Fruit fly (Drosophila melanogaster): ENCODE results near the gene Tdh.
A peak's percentile ranks its signal among the peaks of the same experiment; 100 is the strongest.

Tdh gene

DNA sequence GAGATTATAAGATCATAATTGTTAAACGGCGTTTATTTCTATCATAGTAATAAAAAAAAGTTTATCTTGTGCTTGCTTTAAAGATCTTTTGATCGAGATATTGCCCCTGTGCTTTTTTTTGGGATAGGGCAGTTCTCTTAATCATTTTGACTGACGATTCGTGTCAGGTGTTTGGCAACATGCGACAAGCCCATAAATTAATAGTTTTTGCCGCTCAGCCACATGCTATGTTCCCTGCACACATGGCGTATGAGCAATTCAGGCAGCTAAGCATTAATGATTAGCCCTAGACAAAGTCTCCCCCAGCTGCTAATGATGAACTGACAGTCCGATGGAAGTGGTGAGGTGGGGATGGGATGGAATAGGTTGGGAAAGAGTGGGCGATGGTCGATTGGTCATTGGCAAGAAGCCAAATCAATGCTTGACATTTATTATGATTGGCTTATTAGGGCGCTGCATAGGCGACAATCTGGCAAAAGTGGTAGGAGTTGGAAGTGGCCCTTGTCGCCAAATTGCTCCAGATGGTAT is 25.8 kb upstream of the Tdh start:
- no peak for TF ChIP-seq CG12768 (GFP tag; optimal IDR thresholded peaks at IDR 0.05)
- TF ChIP-seq CG11617 (GFP tag; optimal IDR thresholded peaks at IDR 0.05) = no peak
- no peak for TF ChIP-seq toe (GFP tag; optimal IDR thresholded peaks at IDR 0.05)
- no peak for TF ChIP-seq CG33017 (tag; optimal IDR thresholded peaks at IDR 0.05)
- no peak for TF ChIP-seq Mnt (GFP tag; optimal IDR thresholded peaks at IDR 0.05)
- TF ChIP-seq Clk (GFP tag; optimal IDR thresholded peaks at IDR 0.05) = no peak
- no peak for TF ChIP-seq CG7045 (GFP tag; optimal IDR thresholded peaks at IDR 0.05)
- TF ChIP-seq cic (GFP tag; optimal IDR thresholded peaks at IDR 0.05) = no peak
- no peak for TF ChIP-seq pad (GFP tag; optimal IDR thresholded peaks at IDR 0.05)
- no peak for TF ChIP-seq bab1 (GFP tag; optimal IDR thresholded peaks at IDR 0.05)
- no peak for TF ChIP-seq Crg-1 (GFP tag; optimal IDR thresholded peaks at IDR 0.05)
- TF ChIP-seq CG7101 (tag; optimal IDR thresholded peaks at IDR 0.05) = no peak
- no peak for TF ChIP-seq CG5204 (GFP tag; optimal IDR thresholded peaks at IDR 0.05)
- no peak for TF ChIP-seq kay (GFP tag; ENCODE audit: borderline replicate concordance)
- no peak for TF ChIP-seq Hr96 (GFP tag; optimal IDR thresholded peaks at IDR 0.05)
- TF ChIP-seq cnc (optimal IDR thresholded peaks at IDR 0.05) = no peak
- no peak for TF ChIP-seq tj (GFP tag; optimal IDR thresholded peaks at IDR 0.05)

DNA sequence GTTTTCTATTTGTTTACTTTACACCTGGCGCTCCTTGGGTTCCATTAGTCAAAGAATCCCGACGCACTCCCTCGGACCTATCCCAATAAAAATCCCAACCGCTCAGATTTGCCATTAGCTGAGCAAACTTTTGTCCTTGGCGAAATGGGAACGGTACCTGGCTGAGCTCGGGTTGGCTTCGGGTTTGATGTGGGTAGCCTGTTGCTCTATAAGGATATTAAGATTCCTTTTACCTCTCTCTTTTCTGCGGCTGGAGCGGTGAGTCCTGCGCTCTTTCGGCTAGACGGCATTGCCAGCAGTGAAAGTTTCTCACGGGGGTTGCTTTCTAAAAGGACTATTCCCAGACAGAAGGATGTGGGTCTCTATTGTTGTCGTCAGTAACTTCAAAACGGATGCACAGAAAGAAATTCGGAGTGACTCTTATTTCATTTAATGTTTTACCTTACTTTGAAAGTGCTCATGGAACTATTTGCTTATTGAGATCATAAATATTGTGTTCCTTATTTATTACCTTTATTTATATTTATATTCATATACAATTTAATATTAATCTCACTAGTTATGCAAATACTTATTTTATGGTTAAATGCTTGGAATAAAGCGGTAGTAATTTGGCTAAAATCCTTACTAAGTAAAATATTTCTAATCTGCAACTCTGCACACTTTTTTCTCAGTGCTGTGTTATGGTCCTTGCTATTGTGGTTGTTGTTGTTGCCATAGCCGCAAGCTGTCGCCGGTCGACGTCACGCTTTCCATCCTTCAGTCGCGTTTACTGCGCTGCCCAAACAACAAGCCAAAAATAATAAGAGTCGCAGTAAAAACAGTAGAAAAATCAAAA is 24.9 kb upstream of the Tdh start, which contains the start of gene CG5910:
CG5910 (plus strand) TSS at position 788 of the 838 bp plus-strand sequence.
- TF ChIP-seq Crg-1 (GFP tag; optimal IDR thresholded peaks at IDR 0.05) (no peak), ovo (GFP tag; optimal IDR thresholded peaks at IDR 0.05) (no peak), cic (GFP tag; optimal IDR thresholded peaks at IDR 0.05) (no peak), Hr96 (GFP tag; optimal IDR thresholded peaks at IDR 0.05) (no peak), CG11617 (GFP tag; optimal IDR thresholded peaks at IDR 0.05) (no peak), CG7045 (GFP tag; optimal IDR thresholded peaks at IDR 0.05) (peak; percentile 7), Mnt (GFP tag; optimal IDR thresholded peaks at IDR 0.05) (no peak), CG14711 (tag; optimal IDR thresholded peaks at IDR 0.05) (peak; percentile 18)

- TF ChIP-seq pad (GFP tag; optimal IDR thresholded peaks at IDR 0.05) (no peak), bab1 (GFP tag; optimal IDR thresholded peaks at IDR 0.05) (no peak), cic (GFP tag; optimal IDR thresholded peaks at IDR 0.05) (no peak)
Observed at dm6 chr3L:20442674-20443313, 23.9 kb upstream of the Tdh start.

dm6 chr3L:20444815-20445519 is 21.8 kb upstream of the Tdh start:
- peak; percentile 76 for TF ChIP-seq CG7045 (GFP tag; optimal IDR thresholded peaks at IDR 0.05)
- peak; percentile 3 for TF ChIP-seq Crg-1 (GFP tag; optimal IDR thresholded peaks at IDR 0.05)
- peak; percentile 41 for TF ChIP-seq tj (GFP tag; optimal IDR thresholded peaks at IDR 0.05)
- peak; percentile 91 for TF ChIP-seq CG12768 (GFP tag; optimal IDR thresholded peaks at IDR 0.05)
- no peak for TF ChIP-seq ovo (GFP tag; optimal IDR thresholded peaks at IDR 0.05)
- TF ChIP-seq CG33017 (tag; optimal IDR thresholded peaks at IDR 0.05) = peak; percentile 89
- peak; percentile 61 for TF ChIP-seq Hr96 (GFP tag; optimal IDR thresholded peaks at IDR 0.05)
- TF ChIP-seq pad (GFP tag; optimal IDR thresholded peaks at IDR 0.05) = peak; percentile 41
- TF ChIP-seq cnc (optimal IDR thresholded peaks at IDR 0.05) = no peak
- peak; percentile 32 for TF ChIP-seq CG5204 (GFP tag; optimal IDR thresholded peaks at IDR 0.05)
- TF ChIP-seq CG11617 (GFP tag; optimal IDR thresholded peaks at IDR 0.05) = peak; percentile 88
- TF ChIP-seq CG1620 (GFP tag; optimal IDR thresholded peaks at IDR 0.05) = peak; percentile 18
- TF ChIP-seq bab1 (GFP tag; optimal IDR thresholded peaks at IDR 0.05) = peak; percentile 68
- TF ChIP-seq kay (GFP tag; ENCODE audit: borderline replicate concordance) = peak; percentile 86
- TF ChIP-seq toe (GFP tag; optimal IDR thresholded peaks at IDR 0.05) = peak; percentile 8
- peak; percentile 57 for TF ChIP-seq Mnt (GFP tag; optimal IDR thresholded peaks at IDR 0.05)
- peak; percentile 9 for TF ChIP-seq cic (GFP tag; optimal IDR thresholded peaks at IDR 0.05)
- peak; percentile 90 for TF ChIP-seq CG7101 (tag; optimal IDR thresholded peaks at IDR 0.05)
- TF ChIP-seq Clk (GFP tag; optimal IDR thresholded peaks at IDR 0.05) = peak; percentile 49
- TF ChIP-seq CG14711 (tag; optimal IDR thresholded peaks at IDR 0.05) = peak; percentile 85

dm6 chr3L:20446030-20446429 is 20.7 kb upstream of the Tdh start:
- TF ChIP-seq CG5204 (GFP tag; optimal IDR thresholded peaks at IDR 0.05) = no peak
- TF ChIP-seq Crg-1 (GFP tag; optimal IDR thresholded peaks at IDR 0.05) = no peak
- no peak for TF ChIP-seq toe (GFP tag; optimal IDR thresholded peaks at IDR 0.05)
- TF ChIP-seq CG7045 (GFP tag; optimal IDR thresholded peaks at IDR 0.05) = no peak
- no peak for TF ChIP-seq CG12768 (GFP tag; optimal IDR thresholded peaks at IDR 0.05)
- TF ChIP-seq cic (GFP tag; optimal IDR thresholded peaks at IDR 0.05) = peak; percentile 36
- peak; percentile 34 for TF ChIP-seq Mnt (GFP tag; optimal IDR thresholded peaks at IDR 0.05)
- no peak for TF ChIP-seq CG7101 (tag; optimal IDR thresholded peaks at IDR 0.05)
- TF ChIP-seq CG33017 (tag; optimal IDR thresholded peaks at IDR 0.05) = no peak

- TF ChIP-seq Clk (GFP tag; optimal IDR thresholded peaks at IDR 0.05) (no peak), Crg-1 (GFP tag; optimal IDR thresholded peaks at IDR 0.05) (no peak), Hr96 (GFP tag; optimal IDR thresholded peaks at IDR 0.05) (no peak), CG7101 (tag; optimal IDR thresholded peaks at IDR 0.05) (no peak), tj (GFP tag; optimal IDR thresholded peaks at IDR 0.05) (no peak), toe (GFP tag; optimal IDR thresholded peaks at IDR 0.05) (no peak)
Observed at dm6 chr3L:20447337-20447736, 19.4 kb upstream of the Tdh start.

Measured in whole organism, adult.